Fruit fly (Drosophila melanogaster) whole organism, embryonic: Measurements from ENCODE around the gene CG11374.
A peak's percentile ranks its signal among the peaks of the same experiment; 100 is the strongest.

ENCODE experiments used
- Adf1 ChIP-seq: fragments of 200-800 bp; sonication (Bioruptor generic); IDR thresholded peaks from 2 replicates; pipeline ENCODE4 v1.3.6; 2022; ENCODE audit warnings: missing biosample characterization, missing genetic modification characterization
- Bgb ChIP-seq: fragments of 200-800 bp; sonication (Bioruptor generic); IDR thresholded peaks from 2 replicates; pipeline ENCODE4 v1.3.6; 2022; ENCODE audit warnings: missing biosample characterization, missing genetic modification characterization; ENCODE audit not compliant: partially characterized antibody
- CG11695 ChIP-seq: fragments of 200-800 bp; sonication (Bioruptor generic); IDR thresholded peaks from 3 replicates; pipeline ENCODE4 v1.3.6; 2022; ENCODE audit warnings: missing biosample characterization, missing genetic modification characterization
- CG12744 ChIP-seq: fragments of 200-800 bp; sonication (Bioruptor generic); optimal IDR thresholded peaks from 2 replicates; lab custom pipeline; 2016; ENCODE audit warnings: missing biosample characterization, missing genetic modification characterization
- CG12769 ChIP-seq: fragments of 200-800 bp; sonication (Bioruptor generic); optimal IDR thresholded peaks from 2 replicates; lab custom pipeline; 2019; ENCODE audit warnings: missing biosample characterization, mild to moderate bottlenecking, missing genetic modification characterization, moderate library complexity
- CG13624 ChIP-seq: fragments of 200-800 bp; sonication (Bioruptor generic); optimal IDR thresholded peaks from 2 replicates; lab custom pipeline; 2016; ENCODE audit warnings: missing biosample characterization, missing genetic modification characterization
- CG14050 ChIP-seq: fragments of 200-800 bp; sonication (Bioruptor generic); IDR thresholded peaks from 3 replicates; pipeline ENCODE4 v1.3.6; 2022; ENCODE audit warnings: missing biosample characterization, missing genetic modification characterization
- CG15269 ChIP-seq: fragments of 200-800 bp; sonication (Bioruptor generic); optimal IDR thresholded peaks from 2 replicates; lab custom pipeline; 2018; ENCODE audit warnings: missing biosample characterization, mild to moderate bottlenecking, missing genetic modification characterization, moderate library complexity
- CG16813 ChIP-seq: fragments of 200-800 bp; sonication (Bioruptor generic); IDR thresholded peaks from 3 replicates; pipeline ENCODE4 v1.3.6; 2022; ENCODE audit warnings: missing biosample characterization, missing genetic modification characterization; ENCODE audit not compliant: partially characterized antibody
- CG16815 ChIP-seq: fragments of 200-800 bp; sonication (Bioruptor generic); optimal IDR thresholded peaks from 3 replicates; lab custom pipeline; 2017; ENCODE audit warnings: missing biosample characterization, mild to moderate bottlenecking, missing genetic modification characterization
- CG16863 ChIP-seq: fragments of 200-800 bp; sonication (Bioruptor generic); optimal IDR thresholded peaks from 3 replicates; lab custom pipeline; 2016; ENCODE audit warnings: missing biosample characterization, missing genetic modification characterization
- CG17912 ChIP-seq: fragments of 200-800 bp; sonication (Bioruptor generic); optimal IDR thresholded peaks from 2 replicates; lab custom pipeline; 2018; ENCODE audit warnings: missing biosample characterization, mild to moderate bottlenecking, missing genetic modification characterization
- CG1792 ChIP-seq: fragments of 200-800 bp; sonication (Bioruptor generic); optimal IDR thresholded peaks from 2 replicates; lab custom pipeline; 2016; ENCODE audit warnings: missing biosample characterization, missing genetic modification characterization
- CG18619 ChIP-seq: fragments of 200-800 bp; sonication (Bioruptor generic); optimal IDR thresholded peaks from 3 replicates; lab custom pipeline; 2017; ENCODE audit warnings: missing biosample characterization, mild to moderate bottlenecking, missing genetic modification characterization
- CHES-1-like ChIP-seq: fragments of 200-800 bp; sonication (Bioruptor generic); optimal IDR thresholded peaks from 2 replicates; lab custom pipeline; 2016; ENCODE audit warnings: missing biosample characterization, missing genetic modification characterization
- Camta ChIP-seq: fragments of 200-800 bp; sonication (Bioruptor generic); optimal IDR thresholded peaks from 2 replicates; lab custom pipeline; 2016; ENCODE audit warnings: missing biosample characterization, missing genetic modification characterization
- CkIIα-i1 ChIP-seq: fragments of 200-800 bp; sonication (Bioruptor generic); IDR thresholded peaks from 2 replicates; pipeline ENCODE4 v1.3.6; 2022; ENCODE audit warnings: missing biosample characterization, missing genetic modification characterization
- D ChIP-seq, 2 experiments: fragments of 200-800 bp in 1 of 2; fragments of >200 bp in 1 of 2; sonication (Bioruptor generic) in 1 of 2; optimal IDR thresholded peaks; 2 replicates in 1 of 2; 3 replicates in 1 of 2; lab custom pipeline; 2017; ENCODE audit warnings: mild to moderate bottlenecking in 1 of 2, missing biosample characterization in 1 of 2, missing genetic modification characterization in 1 of 2, missing genetic modification reagents in 1 of 2
- Dip2 ChIP-seq: fragments of 200-800 bp; sonication (Bioruptor generic); IDR thresholded peaks from 2 replicates; pipeline ENCODE4 v1.3.6; 2022; ENCODE audit warnings: missing biosample characterization, missing genetic modification characterization
- Doc3 ChIP-seq: fragments of 200-800 bp; sonication (Bioruptor generic); IDR thresholded peaks from 3 replicates; pipeline ENCODE4 v1.3.6; 2022; ENCODE audit warnings: missing biosample characterization, missing genetic modification characterization; ENCODE audit not compliant: partially characterized antibody
- Dref ChIP-seq: fragments of 200-800 bp; sonication (Bioruptor generic); IDR thresholded peaks from 2 replicates; pipeline ENCODE4 v1.3.6; 2022; ENCODE audit warnings: missing biosample characterization, missing genetic modification characterization
- Fer1 ChIP-seq: fragments of 200-800 bp; sonication (Bioruptor generic); optimal IDR thresholded peaks from 2 replicates; lab custom pipeline; 2017; ENCODE audit warnings: missing biosample characterization, mild to moderate bottlenecking, missing genetic modification characterization
- H15 ChIP-seq: fragments of 200-800 bp; sonication (Bioruptor generic); IDR thresholded peaks from 3 replicates; pipeline ENCODE4 v1.3.6; 2022; ENCODE audit warnings: missing biosample characterization, missing genetic modification characterization
- Hey ChIP-seq: fragments of 200-800 bp; sonication (Bioruptor generic); optimal IDR thresholded peaks from 3 replicates; lab custom pipeline; 2018; ENCODE audit warnings: missing biosample characterization, mild to moderate bottlenecking, missing genetic modification characterization
- Oaz ChIP-seq: fragments of 200-800 bp; sonication (Bioruptor generic); IDR thresholded peaks from 2 replicates; pipeline ENCODE4 v1.3.6; 2022; ENCODE audit warnings: missing biosample characterization, missing genetic modification characterization
- Ravus ChIP-seq: fragments of 200-800 bp; sonication (Bioruptor generic); IDR thresholded peaks from 2 replicates; pipeline ENCODE4 v1.3.6; 2022; ENCODE audit warnings: missing biosample characterization, missing genetic modification characterization
- Scr ChIP-seq: fragments of 200-800 bp; sonication (Bioruptor generic); IDR thresholded peaks from 2 replicates; pipeline ENCODE4 v1.3.6; 2022; ENCODE audit warnings: missing biosample characterization, missing genetic modification characterization; ENCODE audit not compliant: partially characterized antibody
- Sry-β ChIP-seq: fragments of 200-800 bp; sonication (Bioruptor generic); optimal IDR thresholded peaks from 2 replicates; lab custom pipeline; 2018; ENCODE audit warnings: missing biosample characterization, mild to moderate bottlenecking, missing genetic modification characterization, moderate library complexity
- YL-1 ChIP-seq: fragments of 200-800 bp; sonication (Bioruptor generic); optimal IDR thresholded peaks from 3 replicates; lab custom pipeline; 2017; ENCODE audit warnings: missing biosample characterization, mild to moderate bottlenecking, missing genetic modification characterization
- ato ChIP-seq: fragments of 200-800 bp; sonication (Bioruptor generic); IDR thresholded peaks from 2 replicates; pipeline ENCODE4 v1.3.6; 2022; ENCODE audit warnings: missing biosample characterization, missing genetic modification characterization; ENCODE audit not compliant: partially characterized antibody
- croc ChIP-seq: fragments of 200-800 bp; sonication (Bioruptor generic); conservative IDR thresholded peaks from 3 replicates; pipeline ENCODE4 v1.3.6; 2022; ENCODE audit warnings: missing biosample characterization, missing genetic modification characterization
- crp ChIP-seq, 2 experiments: fragments of 200-800 bp; sonication (Bioruptor generic); optimal IDR thresholded peaks; 2 replicates in 1 of 2; 3 replicates in 1 of 2; lab custom pipeline; 2017; ENCODE audit warnings: missing biosample characterization in 2 of 2, missing genetic modification characterization in 2 of 2, mild to moderate bottlenecking in 1 of 2, moderate library complexity in 1 of 2
- dimm ChIP-seq: fragments of 200-800 bp; sonication (Bioruptor generic); IDR thresholded peaks from 2 replicates; pipeline ENCODE4 v1.3.6; 2022; ENCODE audit warnings: missing biosample characterization, missing genetic modification characterization
- dmrt11E ChIP-seq: fragments of 200-800 bp; sonication (Bioruptor generic); optimal IDR thresholded peaks from 3 replicates; lab custom pipeline; 2018; ENCODE audit warnings: missing biosample characterization, mild to moderate bottlenecking, missing genetic modification characterization, moderate library complexity
- fu2 ChIP-seq: fragments of 200-800 bp; sonication (Bioruptor generic); optimal IDR thresholded peaks from 2 replicates; lab custom pipeline; 2016; ENCODE audit warnings: missing biosample characterization, missing genetic modification characterization
- hbn ChIP-seq: fragments of 200-800 bp; sonication (Bioruptor generic); IDR thresholded peaks from 2 replicates; pipeline ENCODE4 v1.3.6; 2022; ENCODE audit warnings: missing biosample characterization, missing genetic modification characterization; ENCODE audit not compliant: partially characterized antibody
- kay ChIP-seq: fragments of 200-800 bp; sonication (Bioruptor generic); optimal IDR thresholded peaks from 2 replicates; lab custom pipeline; 2016; ENCODE audit warnings: missing biosample characterization, missing genetic modification characterization
- nom ChIP-seq: fragments of 200-800 bp; sonication (Bioruptor generic); optimal IDR thresholded peaks from 2 replicates; lab custom pipeline; 2017; ENCODE audit warnings: missing biosample characterization, missing genetic modification characterization, mild to moderate bottlenecking, moderate library complexity, missing genetic modification reagents
- pan ChIP-seq, 4 experiments: fragments of >200 bp in 3 of 4; fragments of 200-800 bp in 1 of 4; sonication (Bioruptor generic) in 1 of 4; optimal IDR thresholded peaks in 3 of 4; IDR thresholded peaks in 1 of 4; 2 replicates each; pipeline versions ENCODE4 v1.3.6 to Lab custom; 2017 to 2022; ENCODE audit warnings: missing biosample characterization in 2 of 4, missing genetic modification characterization in 2 of 4, mixed read lengths in 1 of 4
- pzg ChIP-seq: fragments of 200-800 bp; sonication (Bioruptor generic); optimal IDR thresholded peaks from 3 replicates; lab custom pipeline; 2018; ENCODE audit warnings: missing biosample characterization, mild to moderate bottlenecking, missing genetic modification characterization, moderate library complexity
- ranshi ChIP-seq: fragments of 200-800 bp; sonication (Bioruptor generic); IDR thresholded peaks from 2 replicates; pipeline ENCODE4 v1.3.6; 2022; ENCODE audit warnings: missing biosample characterization, missing genetic modification characterization
- sens ChIP-seq: fragments of 200-800 bp; sonication (Bioruptor generic); peaks from one replicate; lab custom pipeline; 2016; ENCODE audit warnings: missing biosample characterization, missing genetic modification characterization
- slbo ChIP-seq: fragments of 200-800 bp; sonication (Bioruptor generic); IDR thresholded peaks from 2 replicates; pipeline ENCODE4 v1.3.6; 2022; ENCODE audit warnings: missing biosample characterization, missing genetic modification characterization
- slp2 ChIP-seq: fragments of 200-800 bp; sonication (Bioruptor generic); optimal IDR thresholded peaks from 2 replicates; lab custom pipeline; 2016; ENCODE audit warnings: missing biosample characterization, missing genetic modification characterization
- sr ChIP-seq: fragments of 200-800 bp; sonication (Bioruptor generic); IDR thresholded peaks from 3 replicates; pipeline ENCODE4 v1.3.6; 2022; ENCODE audit warnings: missing biosample characterization, missing genetic modification characterization
- sug ChIP-seq: fragments of 200-800 bp; optimal IDR thresholded peaks from 2 replicates; lab custom pipeline; 2019; ENCODE audit warnings: missing biosample characterization, mild to moderate bottlenecking, missing genetic modification characterization, moderate library complexity
- ttk ChIP-seq: fragments of 200-800 bp; sonication (Bioruptor generic); IDR thresholded peaks from 2 replicates; pipeline ENCODE4 v2.1.2; 2022; ENCODE audit warnings: missing biosample characterization, missing genetic modification characterization
- unc-4 ChIP-seq: fragments of 200-800 bp; sonication (Bioruptor generic); IDR thresholded peaks from 2 replicates; pipeline ENCODE4 v1.3.6; 2022; ENCODE audit warnings: missing biosample characterization, missing genetic modification characterization; ENCODE audit not compliant: partially characterized antibody
- usp ChIP-seq: fragments of >200 bp; optimal IDR thresholded peaks from 2 replicates; lab custom pipeline; 2017; ENCODE audit warnings: missing biosample characterization, missing genetic modification characterization
- vvl ChIP-seq: fragments of 200-800 bp; sonication (Bioruptor generic); IDR thresholded peaks from 2 replicates; pipeline ENCODE4 v1.3.6; 2022; ENCODE audit warnings: missing biosample characterization, missing genetic modification characterization

The CG11374 gene

DNA sequence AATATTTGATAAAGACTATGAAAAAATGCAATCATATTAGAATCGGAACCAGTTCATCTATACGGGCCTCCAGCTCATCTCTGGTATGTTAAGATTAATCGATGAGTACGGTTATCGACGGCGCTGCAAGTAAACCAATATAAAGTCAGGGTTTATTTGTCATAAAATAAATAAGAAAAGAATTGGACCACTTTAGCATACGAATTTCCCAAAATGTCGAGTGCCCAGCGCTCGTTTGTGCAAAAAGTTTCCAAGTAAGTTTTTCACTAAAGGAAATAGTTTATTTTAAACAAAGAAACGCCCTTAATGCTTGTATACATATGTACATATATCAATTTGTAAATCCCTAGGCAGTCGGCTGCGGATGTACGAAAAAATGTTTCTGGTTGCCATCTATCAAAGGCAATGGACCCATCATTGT, 18.5 kb downstream of the CG11374 start, which contains the start of gene Zir (continued):
- TF ChIP-seq Doc3 = peak; percentile 30; the same call in 1 of the 3 replicates
- no peak for TF ChIP-seq usp (GFP tag; lab: Kevin White, UChicago)
- peak; percentile 67 for TF ChIP-seq unc-4 (GFP tag; lab: Robert Waterston, UW)
- TF ChIP-seq D (optimal IDR thresholded peaks at IDR 0.05; lab: Kevin White, UChicago) = no peak
- no peak for TF ChIP-seq D (GFP tag; optimal IDR thresholded peaks at IDR 0.05; lab: Kevin White, UChicago)
- no peak for TF ChIP-seq CG18619
- peak; percentile 34 for TF ChIP-seq CG17912 (GFP tag; lab: Kevin White, UChicago)
- no peak for TF ChIP-seq CG14050 (GFP tag; lab: Robert Waterston, UW)
- TF ChIP-seq dmrt11E (tag; lab: Kevin White, UChicago) = no peak
- TF ChIP-seq Oaz = no peak
- TF ChIP-seq sr = no peak
- TF ChIP-seq Dip2 (GFP tag; lab: Robert Waterston, UW) = no peak
- TF ChIP-seq sug (tag; lab: Kevin White, UChicago) = peak; percentile 20
- peak; percentile 78 for TF ChIP-seq Bgb (GFP tag; lab: Robert Waterston, UW)
- no peak for TF ChIP-seq ranshi
- no peak for TF ChIP-seq CG15269
- TF ChIP-seq CHES-1-like = no peak
- peak; percentile 57; the same call in 2 of the 3 replicates for TF ChIP-seq CG16813
- peak; percentile 71 for TF ChIP-seq Scr (GFP tag; lab: Robert Waterston, UW)
- peak; percentile 72 for TF ChIP-seq Dref (GFP tag; lab: Robert Waterston, UW)
- peak; percentile 59 for TF ChIP-seq sens (GFP tag; lab: Kevin White, UChicago)
- TF ChIP-seq slp2 = no peak
- no peak for TF ChIP-seq slbo
- TF ChIP-seq dimm (GFP tag; lab: Robert Waterston, UW) = no peak
- no peak for TF ChIP-seq CG1792
- TF ChIP-seq kay (GFP tag; lab: Kevin White, UChicago) = no peak
- TF ChIP-seq CG12744 (GFP tag; lab: Kevin White, UChicago) = no peak
- peak; percentile 33; the same call in 1 of the 2 replicates for TF ChIP-seq ato (GFP tag; lab: Robert Waterston, UW)
- TF ChIP-seq Sry-β (GFP tag; lab: Kevin White, UChicago) = peak; percentile 88
- peak; percentile 39; the same call in 1 of the 2 replicates for TF ChIP-seq hbn (GFP tag; lab: Robert Waterston, UW)
- TF ChIP-seq croc (GFP tag; lab: Robert Waterston, UW) = no peak
- peak; percentile 45; the same call in 1 of the 2 replicates for TF ChIP-seq vvl
- no peak for TF ChIP-seq CG12769
- TF ChIP-seq pan (optimal IDR thresholded peaks at IDR 0.05; lab: Kevin White, UChicago) = no peak
- TF ChIP-seq pan (GFP tag; optimal IDR thresholded peaks at IDR 0.05 in 1 of 2, IDR thresholded peaks at IDR 0.05 in 1 of 2) = no peak
- TF ChIP-seq YL-1 (GFP tag; lab: Kevin White, UChicago) = peak; percentile 40
- no peak for TF ChIP-seq fu2 (GFP tag; lab: Kevin White, UChicago)
- no peak for TF ChIP-seq CG16815 (GFP tag; lab: Kevin White, UChicago)
- no peak for TF ChIP-seq Camta (GFP tag; lab: Kevin White, UChicago)
- TF ChIP-seq CkIIα-i1 = no peak
- no peak for TF ChIP-seq ttk (GFP tag; lab: Robert Waterston, UW)
- TF ChIP-seq pzg = peak; percentile 33
- no peak for TF ChIP-seq CG11695 (GFP tag; lab: Robert Waterston, UW)
- peak; percentile 42 for TF ChIP-seq Fer1 (GFP tag; lab: Kevin White, UChicago)
- TF ChIP-seq crp (GFP tag; optimal IDR thresholded peaks at IDR 0.05; lab: Kevin White, UChicago) = no peak
- TF ChIP-seq Hey = no peak
- TF ChIP-seq nom = peak; percentile 17
- TF ChIP-seq CG16863 (GFP tag; lab: Kevin White, UChicago) = no peak
- peak; percentile 13 for TF ChIP-seq CG13624
- TF ChIP-seq Ravus = no peak
- no peak for TF ChIP-seq H15
- TF ChIP-seq Adf1 = peak; percentile 58
